Worm (Caenorhabditis elegans) whole organism, late embryonic: ENCODE results near the gene Y22D7AL.11.

ENCODE experiments used
- C38D4.7 ChIP-seq: fragments of 200-800 bp; sonication (Bioruptor generic); optimal IDR thresholded peaks from 2 replicates; lab custom pipeline; 2018; ENCODE audit warnings: mild to moderate bottlenecking, missing genetic modification characterization, moderate library complexity, missing compliant biosample characterization
- T23F11.4 ChIP-seq: fragments of 200-800 bp; sonication (Bioruptor generic); optimal IDR thresholded peaks from 2 replicates; lab custom pipeline; 2018; ENCODE audit warnings: mild to moderate bottlenecking, missing genetic modification characterization, missing compliant biosample characterization
- ama-1 ChIP-seq: fragments of 150-350 bp; optimal IDR thresholded peaks from 2 replicates; lab custom pipeline; 2014
- ceh-19 ChIP-seq: fragments of 200-800 bp; sonication (Bioruptor generic); optimal IDR thresholded peaks from 2 replicates; lab custom pipeline; 2018; ENCODE audit warnings: mild to moderate bottlenecking, missing genetic modification characterization, missing compliant biosample characterization
- ets-4 ChIP-seq: sonication (generic microtip); optimal IDR thresholded peaks from 2 replicates; lab custom pipeline; 2016; ENCODE audit warnings: missing genetic modification characterization, missing compliant biosample characterization
- eyg-1 ChIP-seq: sonication (generic microtip); optimal IDR thresholded peaks from 2 replicates; lab custom pipeline; 2016; ENCODE audit warnings: missing genotype, missing genetic modification characterization, missing compliant biosample characterization
- fkh-10 ChIP-seq: fragments of 150-350 bp; optimal IDR thresholded peaks from 2 replicates; lab custom pipeline; 2014; ENCODE audit warnings: missing biosample characterization, missing genetic modification reagents, missing genetic modification characterization
- hlh-13 ChIP-seq: fragments of 200-800 bp; sonication (Bioruptor generic); optimal IDR thresholded peaks from 2 replicates; lab custom pipeline; 2018; ENCODE audit warnings: mild to moderate bottlenecking, missing genetic modification characterization, missing compliant biosample characterization
- nfya-1 ChIP-seq: sonication (generic microtip); optimal IDR thresholded peaks from 2 replicates; lab custom pipeline; 2017; ENCODE audit warnings: missing genetic modification characterization, mild to moderate bottlenecking, missing compliant biosample characterization, antibody characterized with exemption, moderate library complexity
- nhr-11 ChIP-seq: fragments of 150-350 bp; optimal IDR thresholded peaks from 2 replicates; lab custom pipeline; 2014; ENCODE audit warnings: missing biosample characterization, missing genetic modification characterization
- rnt-1 ChIP-seq: sonication (generic microtip); optimal IDR thresholded peaks from 2 replicates; lab custom pipeline; 2016; ENCODE audit warnings: missing genetic modification characterization, missing compliant biosample characterization
- tbx-2 ChIP-seq: sonication (generic microtip); optimal IDR thresholded peaks from 2 replicates; lab custom pipeline; 2016; ENCODE audit warnings: missing genetic modification characterization, missing compliant biosample characterization
- unc-55 ChIP-seq: sonication (generic microtip); optimal IDR thresholded peaks from 2 replicates; lab custom pipeline; 2017; ENCODE audit warnings: missing biosample characterization, missing genetic modification reagents, missing genetic modification characterization

- TF ChIP-seq C38D4.7, result no peak
- no peak for TF ChIP-seq fkh-10 (GFP tag; lab: Kevin White, UChicago)
- TF ChIP-seq unc-55 (GFP tag; lab: Kevin White, UChicago), result no peak
- no peak for TF ChIP-seq ceh-19 (GFP tag; lab: Kevin White, UChicago)
- no peak for TF ChIP-seq rnt-1 (tag; lab: Kevin White, UChicago)
- no peak for TF ChIP-seq T23F11.4 (GFP tag; lab: Kevin White, UChicago)
- no peak for TF ChIP-seq nhr-11 (tag; lab: Kevin White, UChicago)
- no peak for TF ChIP-seq hlh-13 (GFP tag; lab: Kevin White, UChicago)
- TF ChIP-seq ama-1 (lab: Kevin White, UChicago), result no peak
- TF ChIP-seq nfya-1, result no peak
- TF ChIP-seq tbx-2, result no peak
- TF ChIP-seq ets-4 (tag; lab: Kevin White, UChicago), result no peak
- no peak for TF ChIP-seq eyg-1 (tag; lab: Kevin White, UChicago)
These were observed 30.4 kb downstream of the Y22D7AL.11 start for ce11 chrIII:1603776-1604175.
